Fruit fly (Drosophila melanogaster): Measurements from ENCODE around the gene Spn27A.

DNA sequence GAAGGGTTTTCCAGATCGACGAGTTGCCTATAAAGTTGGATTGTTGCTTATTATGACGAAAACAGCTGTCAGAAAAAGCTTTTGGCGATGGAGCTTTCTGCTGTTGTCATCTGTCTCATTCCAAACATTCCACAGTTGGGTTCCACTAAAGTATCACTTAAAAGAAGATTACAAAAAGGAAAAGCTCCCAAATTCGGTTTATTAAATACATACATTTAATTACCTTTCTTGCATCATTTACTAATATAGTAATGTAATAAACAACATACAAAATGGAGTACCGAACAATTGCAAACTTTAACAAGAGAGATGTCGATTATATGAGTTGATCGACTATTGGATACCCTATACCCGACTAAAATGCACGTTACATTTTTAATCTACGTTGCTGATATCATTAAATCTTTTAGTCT, 16.9 kb downstream of the Spn27A start, which contains the start of gene CG31633:
- no peak for TF ChIP-seq pad (GFP tag; optimal IDR thresholded peaks at IDR 0.05)
- TF ChIP-seq Clk (GFP tag; optimal IDR thresholded peaks at IDR 0.05) = no peak
- TF ChIP-seq CG33017 (tag; optimal IDR thresholded peaks at IDR 0.05) = no peak
- no peak for TF ChIP-seq cnc (optimal IDR thresholded peaks at IDR 0.05)
- TF ChIP-seq CG14711 (tag; optimal IDR thresholded peaks at IDR 0.05) = no peak
- TF ChIP-seq CG5204 (GFP tag; optimal IDR thresholded peaks at IDR 0.05) = no peak
- TF ChIP-seq CG7045 (GFP tag; optimal IDR thresholded peaks at IDR 0.05) = no peak
- no peak for TF ChIP-seq cic (GFP tag; optimal IDR thresholded peaks at IDR 0.05)
